Fruit fly (Drosophila melanogaster) whole organism, embryonic: ENCODE data around the gene CG5934.

ENCODE experiments used
- Awh ChIP-seq: fragments of 200-800 bp; sonication (Bioruptor generic); IDR thresholded peaks from 2 replicates; pipeline ENCODE4, ENCODE4 v1.3.6; 2022; ENCODE audit warnings: missing biosample characterization, missing genetic modification characterization
- BEAF-32 ChIP-seq: fragments of 200-800 bp; sonication (Bioruptor generic); optimal IDR thresholded peaks from 3 replicates; lab custom pipeline; 2017; ENCODE audit warnings: missing biosample characterization, missing genetic modification characterization, mild to moderate bottlenecking, moderate library complexity, missing genetic modification reagents
- CG10654 ChIP-seq: fragments of 200-800 bp; sonication (Bioruptor generic); optimal IDR thresholded peaks from 2 replicates; lab custom pipeline; 2016; ENCODE audit warnings: missing biosample characterization, missing genetic modification characterization
- CG10979 ChIP-seq: fragments of 200-800 bp; sonication (Bioruptor generic); optimal IDR thresholded peaks from 2 replicates; lab custom pipeline; 2018; ENCODE audit warnings: missing biosample characterization, mild to moderate bottlenecking, missing genetic modification characterization, moderate library complexity
- CG11560 ChIP-seq: fragments of 200-800 bp; sonication (Bioruptor generic); IDR thresholded peaks from 3 replicates; pipeline ENCODE4 v1.3.6; 2022; ENCODE audit warnings: missing biosample characterization, missing genetic modification characterization
- CG1233 ChIP-seq: fragments of 200-800 bp; sonication (Bioruptor generic); optimal IDR thresholded peaks from 4 replicates; lab custom pipeline; 2018; ENCODE audit warnings: missing biosample characterization, mild to moderate bottlenecking, missing genetic modification characterization
- CG13123 ChIP-seq: fragments of 200-800 bp; sonication (Bioruptor generic); optimal IDR thresholded peaks from 2 replicates; lab custom pipeline; 2016; ENCODE audit warnings: missing biosample characterization, missing genetic modification characterization
- CG13296 ChIP-seq: fragments of 200-800 bp; sonication (Bioruptor generic); optimal IDR thresholded peaks from 3 replicates; lab custom pipeline; 2018; ENCODE audit warnings: missing biosample characterization, mild to moderate bottlenecking, missing genetic modification characterization
- CG13775 ChIP-seq: fragments of 200-800 bp; sonication (Bioruptor generic); optimal IDR thresholded peaks from 3 replicates; lab custom pipeline; 2017; ENCODE audit warnings: missing biosample characterization, mild to moderate bottlenecking, missing genetic modification characterization
- CG14050 ChIP-seq: fragments of 200-800 bp; sonication (Bioruptor generic); IDR thresholded peaks from 3 replicates; pipeline ENCODE4 v1.3.6; 2022; ENCODE audit warnings: missing biosample characterization, missing genetic modification characterization
- CG1529 ChIP-seq: fragments of 200-800 bp; sonication (Bioruptor generic); optimal IDR thresholded peaks from 3 replicates; lab custom pipeline; 2018; ENCODE audit warnings: missing biosample characterization, missing genetic modification characterization
- CG15479 ChIP-seq: fragments of 200-800 bp; sonication (Bioruptor generic); optimal IDR thresholded peaks from 3 replicates; lab custom pipeline; 2019; ENCODE audit warnings: missing biosample characterization, mild to moderate bottlenecking, missing genetic modification characterization, moderate library complexity
- CG16779 ChIP-seq: fragments of 200-800 bp; sonication (Bioruptor generic); IDR thresholded peaks from 2 replicates; pipeline ENCODE4 v1.3.6; 2022; ENCODE audit warnings: missing biosample characterization, missing genetic modification characterization
- CG2875 ChIP-seq: fragments of 200-800 bp; sonication (Bioruptor generic); optimal IDR thresholded peaks from 2 replicates; lab custom pipeline; 2017; ENCODE audit warnings: missing biosample characterization, mild to moderate bottlenecking, missing genetic modification characterization, missing genetic modification reagents
- CG30431 ChIP-seq: fragments of 200-800 bp; sonication (Bioruptor generic); optimal IDR thresholded peaks from 2 replicates; lab custom pipeline; 2017; ENCODE audit warnings: missing biosample characterization, missing genetic modification characterization
- CG31388 ChIP-seq: fragments of 200-800 bp; sonication (Bioruptor generic); optimal IDR thresholded peaks from 2 replicates; lab custom pipeline; 2016; ENCODE audit warnings: missing biosample characterization, missing genetic modification characterization
- CG31441 ChIP-seq: fragments of 200-800 bp; sonication (Bioruptor generic); IDR thresholded peaks from 2 replicates; pipeline ENCODE4 v1.3.6; 2022; ENCODE audit warnings: missing biosample characterization, missing genetic modification characterization
- CG3163 ChIP-seq: fragments of 200-800 bp; sonication (Bioruptor generic); optimal IDR thresholded peaks from 3 replicates; lab custom pipeline; 2016; ENCODE audit warnings: missing biosample characterization, missing genetic modification characterization
- CG34422 ChIP-seq: fragments of 200-800 bp; sonication (Bioruptor generic); IDR thresholded peaks from 3 replicates; pipeline ENCODE4 v1.3.6; 2022; ENCODE audit warnings: missing biosample characterization, missing genetic modification characterization
- CG4617 ChIP-seq: fragments of 200-800 bp; sonication (Bioruptor generic); optimal IDR thresholded peaks from 3 replicates; lab custom pipeline; 2016; ENCODE audit warnings: missing biosample characterization, missing genetic modification characterization, borderline replicate concordance
- CG6175 ChIP-seq: fragments of 200-800 bp; sonication (Bioruptor generic); IDR thresholded peaks from 3 replicates; pipeline ENCODE4 v1.3.6; 2022; ENCODE audit warnings: missing biosample characterization, missing genetic modification characterization
- CG8359 ChIP-seq: fragments of 200-800 bp; sonication (Bioruptor generic); optimal IDR thresholded peaks from 2 replicates; lab custom pipeline; 2017; ENCODE audit warnings: missing biosample characterization, mild to moderate bottlenecking, missing genetic modification characterization, borderline replicate concordance
- CG9932 ChIP-seq: fragments of 200-800 bp; sonication (Bioruptor generic); IDR thresholded peaks from 2 replicates; pipeline ENCODE4 v1.3.6; 2022; ENCODE audit warnings: missing biosample characterization, missing genetic modification characterization
- CoRest ChIP-seq: fragments of 200-800 bp; sonication (Bioruptor generic); optimal IDR thresholded peaks from 3 replicates; lab custom pipeline; 2018; ENCODE audit warnings: missing biosample characterization, mild to moderate bottlenecking, missing genetic modification characterization, moderate library complexity
- Dfd ChIP-seq, 2 experiments: fragments of >200 bp; optimal IDR thresholded peaks; 2 replicates each; lab custom pipeline; 2017; ENCODE audit warnings: missing biosample characterization in 2 of 2, missing genetic modification characterization in 2 of 2
- Doc2 ChIP-seq: fragments of 200-800 bp; sonication (Bioruptor generic); IDR thresholded peaks from 2 replicates; pipeline ENCODE4 v1.3.6; 2022; ENCODE audit warnings: missing biosample characterization, missing genetic modification characterization
- Ets65A ChIP-seq: fragments of 200-800 bp; sonication (Bioruptor generic); peaks from one replicate; lab custom pipeline; 2016; ENCODE audit warnings: missing biosample characterization, missing genetic modification characterization
- HHEX ChIP-seq: fragments of 200-800 bp; sonication (Bioruptor generic); optimal IDR thresholded peaks from 3 replicates; lab custom pipeline; 2017; ENCODE audit warnings: missing biosample characterization, mild to moderate bottlenecking, missing genetic modification characterization, missing genetic modification reagents
- HLH3B ChIP-seq: fragments of 200-800 bp; sonication (Bioruptor generic); IDR thresholded peaks from 2 replicates; pipeline ENCODE4 v1.3.6; 2022; ENCODE audit warnings: missing biosample characterization, missing genetic modification characterization
- HmgZ ChIP-seq: fragments of 200-800 bp; sonication (Bioruptor generic); optimal IDR thresholded peaks from 2 replicates; lab custom pipeline; 2018; ENCODE audit warnings: missing biosample characterization, mild to moderate bottlenecking, missing genetic modification characterization
- Hmx ChIP-seq: fragments of 200-800 bp; sonication (Bioruptor generic); optimal IDR thresholded peaks from 2 replicates; lab custom pipeline; 2016; ENCODE audit warnings: missing biosample characterization, missing genetic modification characterization
- Mes4 ChIP-seq: fragments of 200-800 bp; sonication (Bioruptor generic); optimal IDR thresholded peaks from 2 replicates; lab custom pipeline; 2016; ENCODE audit warnings: missing biosample characterization, missing genetic modification characterization
- Myb ChIP-seq: fragments of 200-800 bp; sonication (Bioruptor generic); optimal IDR thresholded peaks from 2 replicates; lab custom pipeline; 2016; ENCODE audit warnings: missing biosample characterization, missing genetic modification characterization
- PHDP ChIP-seq: fragments of 200-800 bp; sonication (Bioruptor generic); optimal IDR thresholded peaks from 3 replicates; lab custom pipeline; 2018; ENCODE audit warnings: missing biosample characterization, mild to moderate bottlenecking, missing genetic modification characterization, moderate library complexity
- Ptx1 ChIP-seq: fragments of 200-800 bp; sonication (Bioruptor generic); IDR thresholded peaks from 2 replicates; pipeline ENCODE4 v1.3.6; 2022; ENCODE audit warnings: missing biosample characterization, missing genetic modification characterization
- bab2 ChIP-seq: fragments of 200-800 bp; sonication (Bioruptor generic); optimal IDR thresholded peaks from 2 replicates; lab custom pipeline; 2016; ENCODE audit warnings: missing biosample characterization, missing genetic modification characterization
- bbx ChIP-seq: fragments of 200-800 bp; sonication (Bioruptor generic); IDR thresholded peaks from 2 replicates; pipeline ENCODE4 v1.3.6; 2022; ENCODE audit warnings: missing biosample characterization, missing genetic modification characterization; ENCODE audit not compliant: partially characterized antibody
- ci ChIP-seq: fragments of 200-800 bp; sonication (Bioruptor generic); IDR thresholded peaks from 3 replicates; pipeline ENCODE4 v1.3.6; 2022; ENCODE audit warnings: missing biosample characterization, missing genetic modification characterization
- dati ChIP-seq: fragments of 200-800 bp; sonication (Bioruptor generic); IDR thresholded peaks from 2 replicates; pipeline ENCODE4 v1.3.6; 2022; ENCODE audit warnings: missing biosample characterization, missing genetic modification characterization
- dmrt99B ChIP-seq: fragments of 200-800 bp; sonication (Bioruptor generic); optimal IDR thresholded peaks from 2 replicates; lab custom pipeline; 2018; ENCODE audit warnings: missing biosample characterization, mild to moderate bottlenecking, missing genetic modification characterization, moderate library complexity
- emc ChIP-seq: fragments of 200-800 bp; sonication (Bioruptor generic); optimal IDR thresholded peaks from 2 replicates; lab custom pipeline; 2016; ENCODE audit warnings: missing biosample characterization, missing genetic modification characterization
- gt ChIP-seq: fragments of 200-800 bp; sonication (Bioruptor generic); IDR thresholded peaks from 2 replicates; pipeline ENCODE4 v1.3.6; 2022; ENCODE audit warnings: missing biosample characterization, missing genetic modification characterization
- insv ChIP-seq, 2 experiments: fragments of 200-800 bp; sonication (Bioruptor generic); optimal IDR thresholded peaks; 3 replicates each; lab custom pipeline; 2016 to 2018; ENCODE audit warnings: missing biosample characterization in 2 of 2, missing genetic modification characterization in 2 of 2
- kay ChIP-seq: fragments of 200-800 bp; sonication (Bioruptor generic); optimal IDR thresholded peaks from 2 replicates; lab custom pipeline; 2016; ENCODE audit warnings: missing biosample characterization, missing genetic modification characterization
- onecut ChIP-seq: fragments of 200-800 bp; sonication (Bioruptor generic); IDR thresholded peaks from 2 replicates; pipeline ENCODE4 v1.3.6; 2022; ENCODE audit warnings: missing biosample characterization, missing genetic modification characterization
- pnt ChIP-seq: fragments of 200-800 bp; sonication (Bioruptor generic); optimal IDR thresholded peaks from 3 replicates; lab custom pipeline; 2016; ENCODE audit warnings: missing biosample characterization, missing genetic modification characterization
- sens-2 ChIP-seq: fragments of 200-800 bp; sonication (Bioruptor generic); IDR thresholded peaks from 2 replicates; pipeline ENCODE4 v1.3.6; 2022; ENCODE audit warnings: missing biosample characterization, missing genetic modification characterization
- sob ChIP-seq: fragments of 200-800 bp; sonication (Bioruptor generic); IDR thresholded peaks from 2 replicates; pipeline ENCODE4 v1.3.6; 2022; ENCODE audit warnings: missing biosample characterization, missing genetic modification characterization
- stc ChIP-seq: fragments of 200-800 bp; sonication (Bioruptor generic); IDR thresholded peaks from 2 replicates; pipeline ENCODE4 v1.3.6; 2022; ENCODE audit warnings: missing biosample characterization, missing genetic modification characterization
- zf30C ChIP-seq: fragments of 200-800 bp; sonication (Bioruptor generic); optimal IDR thresholded peaks from 3 replicates; lab custom pipeline; 2018; ENCODE audit warnings: missing biosample characterization, mild to moderate bottlenecking, missing genetic modification characterization

CG5934 gene

dm6 chr3R:27281022-27281810 is 7.7 kb downstream of the CG5934 start (continued):
- TF ChIP-seq CG31441, result peak; percentile 82
- TF ChIP-seq HmgZ, result peak; percentile 98
- peak; percentile 92 for TF ChIP-seq CG1529 (GFP tag; lab: Kevin White, UChicago)
- peak; percentile 98 for TF ChIP-seq ci (GFP tag; lab: Robert Waterston, UW)
- TF ChIP-seq bab2 (GFP tag; lab: Kevin White, UChicago), result peak; percentile 91
- TF ChIP-seq CG14050 (GFP tag; lab: Robert Waterston, UW), result peak; percentile 95
- TF ChIP-seq pnt (GFP tag; lab: Kevin White, UChicago), result peak; percentile 93
- TF ChIP-seq CG2875 (GFP tag; lab: Kevin White, UChicago), result peak; percentile 89
- TF ChIP-seq CG11560 (tag; lab: Robert Waterston, UW), result peak; percentile 85
- peak; percentile 91 for TF ChIP-seq kay (GFP tag; lab: Kevin White, UChicago)
- TF ChIP-seq sens-2 (GFP tag; lab: Robert Waterston, UW), result peak; percentile 90
- peak; percentile 97 for TF ChIP-seq dmrt99B
- peak; percentile 81 for TF ChIP-seq Doc2
- peak; percentile 99 for TF ChIP-seq Ets65A
- peak; percentile 73 for TF ChIP-seq CG8359
- TF ChIP-seq HLH3B (GFP tag; lab: Robert Waterston, UW), result peak; percentile 97
- peak; percentile 94 for TF ChIP-seq CoRest (tag; lab: Kevin White, UChicago)
- peak; percentile 92 for TF ChIP-seq CG1233
- TF ChIP-seq CG15479 (GFP tag; lab: Kevin White, UChicago), result no peak
- TF ChIP-seq CG16779 (GFP tag; lab: Robert Waterston, UW), result peak; percentile 97
- TF ChIP-seq BEAF-32 (GFP tag; lab: Kevin White, UChicago), result peak; percentile 27
- TF ChIP-seq dati (GFP tag; lab: Robert Waterston, UW), result peak; percentile 94
- TF ChIP-seq CG13296 (GFP tag; lab: Kevin White, UChicago), result peak; percentile 90
- TF ChIP-seq onecut (GFP tag; lab: Robert Waterston, UW), result peak; percentile 93
- peak; percentile 97 for TF ChIP-seq PHDP
- TF ChIP-seq Mes4 (GFP tag; lab: Kevin White, UChicago), result peak; percentile 92
- TF ChIP-seq CG34422 (GFP tag; lab: Robert Waterston, UW), result peak; percentile 98
- TF ChIP-seq Myb (GFP tag; lab: Kevin White, UChicago), result peak; percentile 89
- TF ChIP-seq CG3163 (GFP tag; lab: Kevin White, UChicago), result peak; percentile 83
- TF ChIP-seq CG31388 (GFP tag; lab: Kevin White, UChicago), result peak; percentile 80
- peak; percentile 91 for TF ChIP-seq emc
- TF ChIP-seq CG9932 (GFP tag; lab: Robert Waterston, UW), result peak; percentile 97
- peak; percentile 92 for TF ChIP-seq CG10654 (GFP tag; lab: Kevin White, UChicago)
- no peak for TF ChIP-seq zf30C
- peak; percentile 93 for TF ChIP-seq CG6175 (GFP tag; lab: Robert Waterston, UW)
- no peak for TF ChIP-seq Dfd (GFP tag; optimal IDR thresholded peaks at IDR 0.05; lab: Kevin White, UChicago)
- TF ChIP-seq HHEX (GFP tag; lab: Kevin White, UChicago), result peak; percentile 96
- peak; percentile 97 for TF ChIP-seq Ptx1 (GFP tag; lab: Robert Waterston, UW)
- TF ChIP-seq stc (GFP tag; lab: Robert Waterston, UW), result peak; percentile 97
- TF ChIP-seq CG13123 (GFP tag; lab: Kevin White, UChicago), result peak; percentile 88
- TF ChIP-seq CG10979 (tag; lab: Kevin White, UChicago), result peak; percentile 91
- TF ChIP-seq bbx (GFP tag; lab: Robert Waterston, UW), result peak; percentile 60
- peak; percentile 97 for TF ChIP-seq CG30431 (GFP tag; lab: Kevin White, UChicago)
- TF ChIP-seq CG13775 (GFP tag; lab: Kevin White, UChicago), result peak; percentile 92
- peak; percentile 90 for TF ChIP-seq gt (GFP tag; lab: Robert Waterston, UW)
- TF ChIP-seq Awh (GFP tag; lab: Robert Waterston, UW), result peak; percentile 96
- peak; percentile 28 to 41 for TF ChIP-seq insv (GFP tag; optimal IDR thresholded peaks at IDR 0.05; lab: Kevin White, UChicago)
- peak; percentile 62 for TF ChIP-seq Hmx (GFP tag; lab: Kevin White, UChicago)
- peak; percentile 94 for TF ChIP-seq sob (GFP tag; lab: Robert Waterston, UW)
- peak; percentile 92 for TF ChIP-seq CG4617 (GFP tag; lab: Kevin White, UChicago)
